Worm (Caenorhabditis elegans) whole organism, mixed stage, embryonic: Measurements from ENCODE around the gene grl-11.
A peak's percentile ranks its signal among the peaks of the same experiment; 100 is the strongest.

Experiments used
- M03D4.4 ChIP-seq: sonication (generic microtip); optimal IDR thresholded peaks from 2 replicates; lab custom pipeline; 2017; ENCODE audit warnings: mild to moderate bottlenecking, missing genetic modification characterization, missing compliant biosample characterization
- bed-3 ChIP-seq: fragments of 200-800 bp; sonication (Bioruptor generic); optimal IDR thresholded peaks from 3 replicates; lab custom pipeline; 2018; ENCODE audit warnings: mild to moderate bottlenecking, missing genetic modification characterization, moderate library complexity, missing compliant biosample characterization
- blmp-1 ChIP-seq: fragments of 150-350 bp; optimal IDR thresholded peaks from 2 replicates; lab custom pipeline; 2014; ENCODE audit warnings: missing biosample characterization, missing genetic modification characterization
- ceh-39 ChIP-seq: fragments of 150-350 bp; optimal IDR thresholded peaks from 2 replicates; lab custom pipeline; 2014; ENCODE audit warnings: missing biosample characterization, missing genetic modification characterization
- ceh-43 ChIP-seq: fragments of 200-800 bp; sonication (Bioruptor generic); optimal IDR thresholded peaks from 2 replicates; lab custom pipeline; 2018; ENCODE audit warnings: mild to moderate bottlenecking, missing genetic modification characterization, moderate library complexity, missing compliant biosample characterization
- ceh-83 ChIP-seq: fragments of 200-800 bp; sonication (Bioruptor generic); optimal IDR thresholded peaks from 2 replicates; lab custom pipeline; 2018; ENCODE audit warnings: mild to moderate bottlenecking, missing genetic modification characterization, missing compliant biosample characterization
- ces-1 ChIP-seq: fragments of 150-350 bp; optimal IDR thresholded peaks from 2 replicates; lab custom pipeline; 2014; ENCODE audit warnings: missing biosample characterization, missing genetic modification reagents, missing genetic modification characterization
- cnd-1 ChIP-seq: fragments of 200-800 bp; sonication (Bioruptor generic); optimal IDR thresholded peaks from 2 replicates; lab custom pipeline; 2018; ENCODE audit warnings: mild to moderate bottlenecking, missing genetic modification characterization, missing compliant biosample characterization
- drap-1 ChIP-seq: fragments of 200-800 bp; sonication (Bioruptor generic); optimal IDR thresholded peaks from 3 replicates; lab custom pipeline; 2018; ENCODE audit warnings: mild to moderate bottlenecking, missing genetic modification characterization, missing compliant biosample characterization
- elt-1 ChIP-seq: sonication (generic microtip); optimal IDR thresholded peaks from 2 replicates; lab custom pipeline; 2017; ENCODE audit warnings: missing genetic modification characterization, mild to moderate bottlenecking, missing compliant biosample characterization, antibody characterized with exemption, moderate library complexity, borderline replicate concordance; ENCODE audit not compliant: insufficient read depth
- elt-3 ChIP-seq: fragments of 150-350 bp; optimal IDR thresholded peaks from 2 replicates; lab custom pipeline; 2014; ENCODE audit warnings: missing biosample characterization, missing genetic modification characterization
- hlh-1 ChIP-seq: fragments of 150-350 bp; optimal IDR thresholded peaks from 2 replicates; lab custom pipeline; 2014; ENCODE audit warnings: missing biosample characterization, missing genetic modification reagents, missing genetic modification characterization
- lin-13 ChIP-seq: fragments of 150-350 bp; optimal IDR thresholded peaks from 2 replicates; lab custom pipeline; 2014; ENCODE audit warnings: missing biosample characterization, missing genetic modification characterization
- lin-32 ChIP-seq: fragments of 200-800 bp; sonication (Bioruptor generic); optimal IDR thresholded peaks from 2 replicates; lab custom pipeline; 2018; ENCODE audit warnings: mild to moderate bottlenecking, missing genetic modification characterization, missing compliant biosample characterization
- lsy-2 ChIP-seq: fragments of 150-350 bp; optimal IDR thresholded peaks from 2 replicates; lab custom pipeline; 2014; ENCODE audit warnings: missing biosample characterization, missing genetic modification characterization
- mab-5 ChIP-seq: fragments of 150-350 bp; optimal IDR thresholded peaks from 2 replicates; lab custom pipeline; 2014; ENCODE audit warnings: missing biosample characterization, missing genetic modification characterization
- mep-1 ChIP-seq: fragments of 150-350 bp; optimal IDR thresholded peaks from 2 replicates; lab custom pipeline; 2017; ENCODE audit warnings: missing biosample characterization, missing genetic modification reagents, missing genetic modification characterization, inconsistent platforms
- nhr-12 ChIP-seq: fragments of 150-350 bp; optimal IDR thresholded peaks from 2 replicates; lab custom pipeline; 2014; ENCODE audit warnings: missing biosample characterization, missing genetic modification characterization
- nhr-237 ChIP-seq: fragments of 150-350 bp; optimal IDR thresholded peaks from 2 replicates; lab custom pipeline; 2014; ENCODE audit warnings: missing biosample characterization, missing genetic modification characterization
- nhr-28 ChIP-seq: fragments of 150-350 bp; optimal IDR thresholded peaks from 2 replicates; lab custom pipeline; 2014; ENCODE audit warnings: missing biosample characterization, missing genetic modification characterization
- nhr-76 ChIP-seq: sonication (generic microtip); optimal IDR thresholded peaks from 2 replicates; lab custom pipeline; 2017; ENCODE audit warnings: missing biosample characterization, missing genetic modification characterization
- pha-4 ChIP-seq: fragments of 150-350 bp; optimal IDR thresholded peaks from 2 replicates; lab custom pipeline; 2018; ENCODE audit warnings: missing biosample characterization, missing genetic modification reagents, missing genetic modification characterization
- sem-2 ChIP-seq: fragments of 200-800 bp; sonication (Bioruptor generic); optimal IDR thresholded peaks from 2 replicates; lab custom pipeline; 2018; ENCODE audit warnings: mild to moderate bottlenecking, missing genetic modification characterization, missing compliant biosample characterization
- sptf-1 ChIP-seq: sonication (generic microtip); optimal IDR thresholded peaks from 2 replicates; lab custom pipeline; 2017; ENCODE audit warnings: mild to moderate bottlenecking, missing genetic modification characterization, moderate library complexity, missing compliant biosample characterization
- tbx-8 ChIP-seq: fragments of 200-800 bp; sonication (Bioruptor generic); optimal IDR thresholded peaks from 2 replicates; lab custom pipeline; 2018; ENCODE audit warnings: mild to moderate bottlenecking, missing genetic modification characterization, moderate library complexity, missing compliant biosample characterization
- unc-120 ChIP-seq: sonication (generic microtip); optimal IDR thresholded peaks from 2 replicates; lab custom pipeline; 2017; ENCODE audit warnings: missing genetic modification characterization, missing compliant biosample characterization; ENCODE audit not compliant: poor library complexity, severe bottlenecking
- unc-39 ChIP-seq: fragments of 150-350 bp; optimal IDR thresholded peaks from 2 replicates; lab custom pipeline; 2014; ENCODE audit warnings: missing biosample characterization, missing genetic modification characterization
- unc-62 ChIP-seq: fragments of 150-350 bp; optimal IDR thresholded peaks from 2 replicates; lab custom pipeline; 2014; ENCODE audit warnings: missing biosample characterization, missing genetic modification reagents, missing genetic modification characterization
- zip-8 ChIP-seq: fragments of 150-350 bp; optimal IDR thresholded peaks from 2 replicates; lab custom pipeline; 2014; ENCODE audit warnings: missing biosample characterization, missing genetic modification characterization

The grl-11 gene

ce11 chrIII:9152950-9153349, 34.8 kb upstream of the grl-11 start:
- no peak for TF ChIP-seq lin-32 (GFP tag; lab: Kevin White, UChicago)
- TF ChIP-seq drap-1 (GFP tag; lab: Kevin White, UChicago) = no peak
- TF ChIP-seq pha-4 (tag; lab: Kevin White, UChicago) = no peak
- no peak for TF ChIP-seq elt-3 (tag; lab: Kevin White, UChicago)
- TF ChIP-seq unc-62 = no peak
- TF ChIP-seq cnd-1 (tag; lab: Kevin White, UChicago) = no peak
- no peak for TF ChIP-seq lin-13 (tag; lab: Kevin White, UChicago)
- no peak for TF ChIP-seq ceh-83 (GFP tag; lab: Kevin White, UChicago)

DNA sequence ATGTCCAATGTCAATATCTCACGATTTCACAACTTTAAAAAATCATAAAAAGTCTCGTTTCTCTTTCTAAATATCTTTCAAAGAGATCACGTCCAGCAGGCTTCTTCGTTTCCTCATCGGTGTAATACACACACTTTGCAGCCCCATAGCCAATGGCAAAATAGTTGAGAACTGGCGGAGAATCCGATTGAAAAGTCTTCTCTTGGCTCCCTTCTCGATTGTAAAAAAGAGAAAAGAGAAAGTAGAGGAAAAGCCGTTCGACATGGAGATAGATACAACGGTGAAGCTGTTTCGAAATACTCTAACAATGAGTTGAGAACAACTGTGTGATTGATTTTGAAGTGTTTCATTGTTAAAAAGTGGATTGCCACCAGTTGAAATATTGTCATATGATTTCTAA, 33.6 kb upstream of the grl-11 start:
- peak; percentile 53 for TF ChIP-seq unc-120 (tag; lab: Kevin White, UChicago)
- peak; percentile 5 for TF ChIP-seq unc-62
- TF ChIP-seq nhr-12 = no peak
- TF ChIP-seq hlh-1 (tag; lab: Kevin White, UChicago) = peak; percentile 34
- TF ChIP-seq, all 35 proteins: peak for 3

- TF ChIP-seq nhr-12 = no peak
- no peak for TF ChIP-seq nhr-237
- TF ChIP-seq lin-32 (GFP tag; lab: Kevin White, UChicago) = no peak
- TF ChIP-seq ceh-39 (tag; lab: Kevin White, UChicago) = no peak
- no peak for TF ChIP-seq nhr-28 (tag; lab: Kevin White, UChicago)
- TF ChIP-seq mep-1 (tag; lab: Kevin White, UChicago) = no peak
- TF ChIP-seq blmp-1 (tag; lab: Kevin White, UChicago) = no peak
- no peak for TF ChIP-seq zip-8
- TF ChIP-seq unc-39 (tag; lab: Kevin White, UChicago) = no peak
- TF ChIP-seq ces-1 (GFP tag; lab: Kevin White, UChicago) = no peak
- TF ChIP-seq ceh-83 (GFP tag; lab: Kevin White, UChicago) = no peak
- no peak for TF ChIP-seq unc-62
- TF ChIP-seq mab-5 (tag; lab: Kevin White, UChicago) = no peak
- no peak for TF ChIP-seq drap-1 (GFP tag; lab: Kevin White, UChicago)
These were observed 31.0 kb upstream of the grl-11 start for ce11 chrIII:9149132-9149531.

- no peak for TF ChIP-seq nhr-28 (tag; lab: Kevin White, UChicago)
- no peak for TF ChIP-seq sem-2 (GFP tag; lab: Kevin White, UChicago)
- TF ChIP-seq bed-3 (GFP tag; lab: Kevin White, UChicago) = no peak
- no peak for TF ChIP-seq cnd-1 (tag; lab: Kevin White, UChicago)
- no peak for TF ChIP-seq hlh-1 (tag; lab: Kevin White, UChicago)
- no peak for TF ChIP-seq lin-32 (GFP tag; lab: Kevin White, UChicago)
- no peak for TF ChIP-seq unc-39 (tag; lab: Kevin White, UChicago)
- TF ChIP-seq tbx-8 (GFP tag; lab: Kevin White, UChicago) = no peak
These were observed 27.6 kb upstream of the grl-11 start, which contains the start of gene ZK512.8 for ce11 chrIII:9145765-9146164. ZK512.8 (plus strand) TSS chrIII:9146065.

DNA sequence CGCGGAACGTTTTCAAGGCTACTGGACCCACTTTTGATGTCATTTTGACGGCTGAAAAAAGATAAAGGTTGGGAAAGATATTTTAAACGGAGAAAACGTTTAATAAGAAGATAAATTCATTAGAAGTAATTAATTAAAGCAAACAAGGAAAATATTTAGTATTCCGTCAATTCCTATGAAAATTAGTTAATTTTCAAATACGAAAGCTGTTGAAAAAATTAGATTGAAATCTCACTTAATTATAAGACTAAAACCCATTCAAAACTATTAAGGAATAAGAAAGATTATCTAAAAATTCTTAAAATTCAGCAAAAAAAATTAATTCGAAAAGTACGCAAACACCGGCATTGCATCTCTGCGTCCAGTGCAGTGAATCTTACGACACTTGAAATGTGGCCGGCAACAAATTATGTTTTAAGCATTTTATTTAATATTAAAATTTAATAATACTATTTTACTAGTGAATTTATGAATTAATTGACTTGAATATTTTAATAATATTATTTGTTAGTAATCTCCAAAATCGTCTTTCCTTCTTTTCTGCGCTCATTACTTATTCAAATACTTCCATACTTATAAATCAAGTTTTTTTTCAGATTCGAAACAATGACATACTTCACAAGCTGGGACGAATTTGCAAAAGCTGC, 26.7 kb upstream of the grl-11 start, which contains the start of the genes ZK512.2 and ZK512.4:
ZK512.2 (minus strand) TSS at position 51 of the 647 bp plus-strand sequence.
ZK512.4 (plus strand) TSS at position 597 of the 647 bp plus-strand sequence.
- TF ChIP-seq ces-1 (GFP tag; lab: Kevin White, UChicago) (peak; percentile 53), M03D4.4 (tag; lab: Kevin White, UChicago) (no peak), lsy-2 (peak; percentile 24)

DNA sequence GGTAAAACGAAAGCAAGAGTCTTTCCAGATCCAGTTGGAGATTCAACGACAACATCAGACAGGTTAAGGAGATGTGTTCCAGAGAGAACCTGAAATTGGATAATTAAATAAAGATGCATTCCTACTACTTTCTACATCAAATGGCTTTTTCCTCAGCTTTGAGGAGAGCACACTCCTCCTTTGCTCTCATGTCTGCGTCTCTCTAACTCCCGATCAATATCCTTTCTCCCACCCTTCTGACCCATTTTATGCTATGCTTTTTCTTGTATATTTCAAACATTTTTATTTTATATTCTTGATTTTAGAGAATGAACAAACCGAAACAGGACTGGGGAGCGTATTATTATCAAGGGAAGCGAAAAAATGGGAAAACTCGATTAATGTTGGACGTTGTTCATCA, 25.7 kb upstream of the grl-11 start, which contains the start of gene ZK512.11:
ZK512.11 (plus strand) TSS at position 301 of the 400 bp plus-strand sequence.
- no peak for TF ChIP-seq mep-1 (tag; lab: Kevin White, UChicago)
- peak; percentile 74 for TF ChIP-seq ces-1 (GFP tag; lab: Kevin White, UChicago)

ce11 chrIII:9138601-9139000, 20.4 kb upstream of the grl-11 start, which contains the start of gene ZK512.7:
ZK512.7 (minus strand) TSS chrIII:9138701.
- TF ChIP-seq unc-120 (tag; lab: Kevin White, UChicago) = no peak
- TF ChIP-seq M03D4.4 (tag; lab: Kevin White, UChicago) = no peak
- TF ChIP-seq lsy-2 = no peak
- no peak for TF ChIP-seq tbx-8 (GFP tag; lab: Kevin White, UChicago)
- TF ChIP-seq sptf-1 (tag; lab: Kevin White, UChicago) = no peak
- no peak for TF ChIP-seq ceh-43 (GFP tag; lab: Kevin White, UChicago)
- no peak for TF ChIP-seq nhr-28 (tag; lab: Kevin White, UChicago)
- no peak for TF ChIP-seq lin-32 (GFP tag; lab: Kevin White, UChicago)
- TF ChIP-seq nhr-76 = no peak
- TF ChIP-seq elt-1 (tag; lab: Kevin White, UChicago) = no peak
